Worm (Caenorhabditis elegans) whole organism, L1 larva: Measurements from ENCODE around the gene madf-3.

Experiments
- lin-13 ChIP-seq: fragments of 150-350 bp; optimal IDR thresholded peaks from 2 replicates; lab custom pipeline; 2014; ENCODE audit warnings: missing biosample characterization, missing genetic modification reagents, missing genetic modification characterization
- sox-4 ChIP-seq: sonication (generic microtip); optimal IDR thresholded peaks from 2 replicates; lab custom pipeline; 2016; ENCODE audit warnings: missing genetic modification characterization, missing compliant biosample characterization
- sup-37 ChIP-seq: fragments of 200-800 bp; sonication (Bioruptor generic); optimal IDR thresholded peaks from 2 replicates; lab custom pipeline; 2018; ENCODE audit warnings: mild to moderate bottlenecking, missing genetic modification characterization, missing compliant biosample characterization
- ztf-11 ChIP-seq, 2 experiments: sonication (generic microtip); optimal IDR thresholded peaks; 2 replicates each; lab custom pipeline; 2016 to 2017; ENCODE audit warnings: missing genetic modification characterization in 2 of 2, missing biosample characterization in 1 of 2, missing compliant biosample characterization in 1 of 2

ce11 chrII:4288111-4288510 is 46.4 kb upstream of the madf-3 start, which contains the start of gene C01F1.6:
- TF ChIP-seq lin-13 (no peak), ztf-11 (tag; optimal IDR thresholded peaks at IDR 0.05; lab: Kevin White, UChicago) (no peak), sox-4 (tag; lab: Kevin White, UChicago) (no peak), sup-37 (GFP tag; lab: Kevin White, UChicago) (no peak)
